In the genomic region with DNA sequence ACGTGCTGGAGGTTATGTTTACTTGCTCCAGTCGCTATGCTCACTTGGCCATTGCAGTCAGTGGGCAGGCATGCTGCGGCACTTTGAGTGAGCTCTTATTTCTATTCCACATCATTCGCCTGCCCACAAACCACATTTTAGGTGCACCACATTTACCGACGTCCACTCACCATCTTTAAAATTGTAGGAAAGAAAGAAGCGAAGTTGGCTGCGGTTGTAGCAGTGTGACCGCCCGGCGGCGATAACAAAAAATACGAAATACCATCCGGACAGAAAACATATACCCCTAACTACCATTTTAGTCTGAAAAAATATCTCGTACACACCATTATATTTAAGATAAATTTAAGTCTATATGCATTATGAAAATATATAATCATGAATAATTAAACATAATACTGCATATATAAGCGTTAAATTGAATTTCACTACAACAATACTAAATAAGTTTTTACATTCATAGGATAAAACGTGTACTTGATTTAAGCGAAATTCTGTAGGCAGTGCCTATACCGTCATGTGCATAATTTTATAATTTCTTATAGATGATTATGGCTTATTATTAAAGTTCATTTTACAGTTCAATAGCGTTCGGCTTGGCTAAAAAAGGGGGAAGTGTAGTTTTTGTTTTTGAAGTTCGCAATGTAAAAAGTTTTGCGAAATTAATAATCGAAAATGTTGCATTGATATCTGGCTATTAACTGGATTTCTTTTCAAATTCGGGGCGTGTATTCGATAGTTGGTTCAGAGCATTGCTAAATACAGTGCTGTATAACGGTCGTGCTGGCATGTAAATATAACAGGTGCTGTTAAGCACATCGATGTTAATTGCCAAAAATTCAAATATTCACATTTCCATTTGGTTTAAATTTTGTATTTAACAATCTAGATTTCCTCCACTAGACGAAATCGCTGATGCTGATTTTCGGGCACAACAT, we compare ENCODE assay signal across 1 fruit fly cellular context.
TF ChIP-seq lines count a peak whose summit lies in the region.

Gene RpL27A (minus strand): TSS at position 246 of the 938 bp plus-strand sequence.

TF ChIP-seq in whole organism, embryonic, 481 proteins besides CTCF, POLR2A, EP300 and RAD21 (continued from another document and continues in another):
- TF ChIP-seq CG12299 (tag; optimal IDR thresholded peaks at IDR 0.05; lab: Kevin White, UChicago) (peak; percentile 60), Gug (GFP tag; IDR thresholded peaks at IDR 0.05; lab: Robert Waterston, UW) (peak; percentile 38; the same call in 2 of the 4 replicates), Dp (GFP tag; optimal IDR thresholded peaks at IDR 0.05; lab: Kevin White, UChicago) (peak; percentile 72), CG8281 (tag; optimal IDR thresholded peaks at IDR 0.05; lab: Kevin White, UChicago) (peak; percentile 11), Abd-B (GFP tag; optimal IDR thresholded peaks at IDR 0.05; lab: Kevin White, UChicago) (peak; percentile 47), CG34224 (GFP tag; IDR thresholded peaks at IDR 0.05; lab: Robert Waterston, UW; ENCODE audit: partially characterized antibody) (no peak), CG11085 (GFP tag; IDR thresholded peaks at IDR 0.05; lab: Robert Waterston, UW) (peak; percentile 80), Ada2b (GFP tag; IDR thresholded peaks at IDR 0.05; lab: Robert Waterston, UW) (peak; percentile 56), caup (GFP tag; optimal IDR thresholded peaks at IDR 0.05; lab: Kevin White, UChicago; ENCODE audit: severe bottlenecking) (peak; percentile 94), CG7357 (GFP tag; IDR thresholded peaks at IDR 0.05; lab: Robert Waterston, UW) (peak; percentile 94), CG16779 (GFP tag; IDR thresholded peaks at IDR 0.05; lab: Robert Waterston, UW) (peak; percentile 77), CG11696 (GFP tag; IDR thresholded peaks at IDR 0.05; lab: Robert Waterston, UW) (peak; percentile 77), ash1 (GFP tag; optimal IDR thresholded peaks at IDR 0.05; lab: Kevin White, UChicago) (peak; percentile 91), CG4328 (GFP tag; optimal IDR thresholded peaks at IDR 0.05; lab: Kevin White, UChicago) (peak; percentile 77), Dll (GFP tag; IDR thresholded peaks at IDR 0.05; lab: Robert Waterston, UW; ENCODE audit: partially characterized antibody) (peak; percentile 32; the same call in 1 of the 4 replicates), ato (GFP tag; IDR thresholded peaks at IDR 0.05; lab: Robert Waterston, UW; ENCODE audit: partially characterized antibody) (no peak; the same call in 1 of the 2 replicates), Usf (GFP tag; optimal IDR thresholded peaks at IDR 0.05; lab: Kevin White, UChicago) (peak; percentile 69), ro (GFP tag; IDR thresholded peaks at IDR 0.05; lab: Robert Waterston, UW) (peak; percentile 65), pfk (GFP tag; optimal IDR thresholded peaks at IDR 0.05; lab: Kevin White, UChicago) (peak; percentile 78), CG17385 (GFP tag; optimal IDR thresholded peaks at IDR 0.05; lab: Kevin White, UChicago) (peak; percentile 87), scrt (GFP tag; optimal IDR thresholded peaks at IDR 0.05; lab: Kevin White, UChicago) (peak; percentile 73), E2f1 (GFP tag; IDR thresholded peaks at IDR 0.05; lab: Robert Waterston, UW) (peak; percentile 71), CG15269 (tag; optimal IDR thresholded peaks at IDR 0.05; lab: Kevin White, UChicago) (peak; percentile 75), CG12659 (GFP tag; optimal IDR thresholded peaks at IDR 0.05; lab: Kevin White, UChicago) (peak; percentile 92), CG7928 (GFP tag; optimal IDR thresholded peaks at IDR 0.05; lab: Kevin White, UChicago) (peak; percentile 39), CG12236 (GFP tag; optimal IDR thresholded peaks at IDR 0.05; lab: Kevin White, UChicago) (peak; percentile 64), Fer2 (tag; optimal IDR thresholded peaks at IDR 0.05; lab: Kevin White, UChicago) (peak; percentile 30), CG6765 (GFP tag; optimal IDR thresholded peaks at IDR 0.05; lab: Kevin White, UChicago) (peak; percentile 84), Adf1 (GFP tag; IDR thresholded peaks at IDR 0.05; lab: Robert Waterston, UW) (no peak; the same call in 1 of the 2 replicates), CG12769 (tag; optimal IDR thresholded peaks at IDR 0.05; lab: Kevin White, UChicago) (peak; percentile 72), yki (optimal IDR thresholded peaks at IDR 0.05; lab: Kevin White, UChicago) (no peak), CG4404 (GFP tag; IDR thresholded peaks at IDR 0.05; lab: Robert Waterston, UW) (peak; percentile 13; the same call in 1 of the 2 replicates), hbn (GFP tag; IDR thresholded peaks at IDR 0.05; lab: Robert Waterston, UW; ENCODE audit: partially characterized antibody) (no peak), CG8089 (GFP tag; optimal IDR thresholded peaks at IDR 0.05; lab: Kevin White, UChicago) (peak; percentile 72), CG9817 (tag; optimal IDR thresholded peaks at IDR 0.05; lab: Kevin White, UChicago) (peak; percentile 71), otp (GFP tag; IDR thresholded peaks at IDR 0.05; lab: Robert Waterston, UW) (peak; percentile 86), emc (GFP tag; optimal IDR thresholded peaks at IDR 0.05; lab: Kevin White, UChicago) (peak; percentile 39), CG1792 (GFP tag; optimal IDR thresholded peaks at IDR 0.05; lab: Kevin White, UChicago) (peak; percentile 8), trh (GFP tag; optimal IDR thresholded peaks at IDR 0.05; lab: Kevin White, UChicago) (peak; percentile 75), CG3847 (GFP tag; IDR thresholded peaks at IDR 0.05; lab: Robert Waterston, UW) (peak; percentile 68), CG3163 (GFP tag; optimal IDR thresholded peaks at IDR 0.05; lab: Kevin White, UChicago) (peak; percentile 58), ftz-f1 (GFP tag; optimal IDR thresholded peaks at IDR 0.05; lab: Kevin White, UChicago) (peak; percentile 6), wor (GFP tag; IDR thresholded peaks at IDR 0.05; lab: Robert Waterston, UW) (0 out of 2 replicates have a peak, but pooled peaks have one; percentile 35), CG17912 (GFP tag; optimal IDR thresholded peaks at IDR 0.05; lab: Kevin White, UChicago) (peak; percentile 94), NC2α (GFP tag; optimal IDR thresholded peaks at IDR 0.05; lab: Kevin White, UChicago) (peak; percentile 56), CG7271 (tag; optimal IDR thresholded peaks at IDR 0.05; lab: Kevin White, UChicago) (peak; percentile 78), Ptx1 (GFP tag; IDR thresholded peaks at IDR 0.05; lab: Robert Waterston, UW) (peak; percentile 65), sim (GFP tag; IDR thresholded peaks at IDR 0.05; lab: Robert Waterston, UW) (peak; percentile 56; the same call in 1 of the 2 replicates), CG10462 (GFP tag; optimal IDR thresholded peaks at IDR 0.05; lab: Kevin White, UChicago) (peak; percentile 50), twi (tag; optimal IDR thresholded peaks at IDR 0.05; lab: Kevin White, UChicago) (peak; percentile 55), wdn (GFP tag; IDR thresholded peaks at IDR 0.05; lab: Robert Waterston, UW) (peak; percentile 53), Sox100B (GFP tag; optimal IDR thresholded peaks at IDR 0.05; lab: Kevin White, UChicago) (peak; percentile 68), nmo (GFP tag; optimal IDR thresholded peaks at IDR 0.05; lab: Kevin White, UChicago) (peak; percentile 79), CG10147 (GFP tag; optimal IDR thresholded peaks at IDR 0.05; lab: Kevin White, UChicago) (peak; percentile 53), p53 (GFP tag; optimal IDR thresholded peaks at IDR 0.05; lab: Kevin White, UChicago) (peak; percentile 44), Max (GFP tag; optimal IDR thresholded peaks at IDR 0.05; lab: Kevin White, UChicago) (peak; percentile 75), hth (optimal IDR thresholded peaks at IDR 0.05; lab: Kevin White, UChicago) (no peak), Fer3 (tag; optimal IDR thresholded peaks at IDR 0.05; lab: Kevin White, UChicago) (peak; percentile 72), zen2 (GFP tag; IDR thresholded peaks at IDR 0.05; lab: Robert Waterston, UW; ENCODE audit: partially characterized antibody) (no peak), croc (GFP tag; conservative IDR thresholded peaks at IDR 0.05; lab: Robert Waterston, UW) (peak; percentile 24; the same call in 1 of the 3 replicates), Dip3 (GFP tag; optimal IDR thresholded peaks at IDR 0.05; lab: Kevin White, UChicago) (peak; percentile 57), CG2116 (GFP tag; optimal IDR thresholded peaks at IDR 0.05; lab: Kevin White, UChicago) (peak; percentile 69), h (optimal IDR thresholded peaks at IDR 0.05; lab: Kevin White, UChicago) (no peak), corto (GFP tag; optimal IDR thresholded peaks at IDR 0.05; lab: Kevin White, UChicago) (no peak), Lim3 (GFP tag; IDR thresholded peaks at IDR 0.05; lab: Robert Waterston, UW) (no peak), CG10431 (GFP tag; optimal IDR thresholded peaks at IDR 0.05; lab: Kevin White, UChicago) (peak; percentile 90), lmd (GFP tag; IDR thresholded peaks at IDR 0.05; lab: Robert Waterston, UW) (peak; percentile 68), chinmo (GFP tag; IDR thresholded peaks at IDR 0.05; lab: Robert Waterston, UW; ENCODE audit: partially characterized antibody) (0 out of 4 replicates have a peak, but pooled peaks have one; percentile 44), B-H1 (GFP tag; IDR thresholded peaks at IDR 0.05; lab: Robert Waterston, UW) (peak; percentile 71; the same call in 2 of the 3 replicates), zfh1 (GFP tag; IDR thresholded peaks at IDR 0.05; lab: Robert Waterston, UW) (peak; percentile 88), D19B (GFP tag; optimal IDR thresholded peaks at IDR 0.05; lab: Kevin White, UChicago) (peak; percentile 47), MBD-R2 (GFP tag; IDR thresholded peaks at IDR 0.05; lab: Robert Waterston, UW) (peak; percentile 56), ranshi (GFP tag; IDR thresholded peaks at IDR 0.05; lab: Robert Waterston, UW) (peak; percentile 73), dan (GFP tag; IDR thresholded peaks at IDR 0.05; lab: Robert Waterston, UW) (no peak), pzg (GFP tag; optimal IDR thresholded peaks at IDR 0.05; lab: Kevin White, UChicago) (peak; percentile 73), dm (GFP tag; optimal IDR thresholded peaks at IDR 0.05; lab: Kevin White, UChicago) (peak; percentile 97), sqz (GFP tag; optimal IDR thresholded peaks at IDR 0.05; lab: Kevin White, UChicago) (no peak), fd102C (GFP tag; optimal IDR thresholded peaks at IDR 0.05; lab: Kevin White, UChicago) (peak; percentile 58), cg (GFP tag; optimal IDR thresholded peaks at IDR 0.05; lab: Kevin White, UChicago) (no peak), Oaz (GFP tag; IDR thresholded peaks at IDR 0.05; lab: Robert Waterston, UW) (peak; percentile 66; the same call in 1 of the 2 replicates), Kr (GFP tag; optimal IDR thresholded peaks at IDR 0.05; lab: Kevin White, UChicago) (no peak), hb (GFP tag; IDR thresholded peaks at IDR 0.05; lab: Robert Waterston, UW; ENCODE audit: partially characterized antibody) (no peak), Tbp (GFP tag; optimal IDR thresholded peaks at IDR 0.05; lab: Kevin White, UChicago) (no peak), gsb (GFP tag; IDR thresholded peaks at IDR 0.05; lab: Robert Waterston, UW) (peak; percentile 54), HLH54F (GFP tag; optimal IDR thresholded peaks at IDR 0.05; lab: Kevin White, UChicago) (peak; percentile 30), CG33213 (GFP tag; optimal IDR thresholded peaks at IDR 0.05; lab: Kevin White, UChicago) (peak; percentile 85), Rfx (GFP tag; IDR thresholded peaks at IDR 0.05; lab: Robert Waterston, UW) (peak; percentile 91), CG8924 (tag; optimal IDR thresholded peaks at IDR 0.05; lab: Kevin White, UChicago) (peak; percentile 78), CG14965 (GFP tag; optimal IDR thresholded peaks at IDR 0.05; lab: Kevin White, UChicago; ENCODE audit: borderline replicate concordance) (no peak), CG15601 (tag; optimal IDR thresholded peaks at IDR 0.05; lab: Kevin White, UChicago) (peak; percentile 80), knrl (GFP tag; IDR thresholded peaks at IDR 0.05; lab: Robert Waterston, UW; ENCODE audit: partially characterized antibody) (peak; percentile 65), CG6654 (GFP tag; optimal IDR thresholded peaks at IDR 0.05; lab: Kevin White, UChicago) (peak; percentile 63), Hey (tag; optimal IDR thresholded peaks at IDR 0.05; lab: Kevin White, UChicago) (peak; percentile 82), Asciz (GFP tag; optimal IDR thresholded peaks at IDR 0.05; lab: Kevin White, UChicago) (peak; percentile 79), CG11695 (GFP tag; IDR thresholded peaks at IDR 0.05; lab: Robert Waterston, UW) (peak; percentile 41; the same call in 2 of the 3 replicates), CG1602 (GFP tag; optimal IDR thresholded peaks at IDR 0.05; lab: Kevin White, UChicago) (peak; percentile 47), gsb-n (tag; optimal IDR thresholded peaks at IDR 0.05; lab: Kevin White, UChicago) (peak; percentile 80), CG11504 (tag; optimal IDR thresholded peaks at IDR 0.05; lab: Kevin White, UChicago) (peak; percentile 77), Camta (GFP tag; optimal IDR thresholded peaks at IDR 0.05; lab: Kevin White, UChicago) (peak; percentile 66), CG11398 (GFP tag; optimal IDR thresholded peaks at IDR 0.05; lab: Kevin White, UChicago) (peak; percentile 65), gcm (GFP tag; optimal IDR thresholded peaks at IDR 0.05; lab: Kevin White, UChicago) (peak; percentile 71), Optix (GFP tag; IDR thresholded peaks at IDR 0.05; lab: Robert Waterston, UW) (peak; percentile 68), Eip74EF (GFP tag; optimal IDR thresholded peaks at IDR 0.05; lab: Kevin White, UChicago) (peak in 1 of 2 experiments; percentile 62), cad (GFP tag; optimal IDR thresholded peaks at IDR 0.05; lab: Kevin White, UChicago) (no peak), sna (GFP tag; IDR thresholded peaks at IDR 0.05; lab: Robert Waterston, UW; ENCODE audit: partially characterized antibody) (peak; percentile 71), CG34376 (GFP tag; optimal IDR thresholded peaks at IDR 0.05; lab: Kevin White, UChicago) (peak; percentile 90), CG10209 (GFP tag; optimal IDR thresholded peaks at IDR 0.05; lab: Kevin White, UChicago) (peak; percentile 84), lov (optimal IDR thresholded peaks at IDR 0.05; lab: Kevin White, UChicago) (no peak), lov (GFP tag; IDR thresholded peaks at IDR 0.05; lab: Robert Waterston, UW) (peak; percentile 79; the same call in 2 of the 3 replicates), z (GFP tag; IDR thresholded peaks at IDR 0.05; lab: Robert Waterston, UW) (no peak), Sin3A (optimal IDR thresholded peaks at IDR 0.05; lab: Kevin White, UChicago) (peak; percentile 16), CG17361 (GFP tag; IDR thresholded peaks at IDR 0.05; lab: Robert Waterston, UW) (peak; percentile 84), CG10959 (GFP tag; IDR thresholded peaks at IDR 0.05; lab: Robert Waterston, UW) (peak; percentile 52), CG12219 (GFP tag; optimal IDR thresholded peaks at IDR 0.05; lab: Kevin White, UChicago) (peak; percentile 79), klu (GFP tag; IDR thresholded peaks at IDR 0.05; lab: Robert Waterston, UW) (peak; percentile 35; the same call in 1 of the 2 replicates)
